Fruit fly (Drosophila melanogaster) whole organism, embryonic: ENCODE measurements around the gene loqs.

Experiments
- Ada2b ChIP-seq: fragments of 200-800 bp; sonication (Bioruptor generic); IDR thresholded peaks from 2 replicates; pipeline ENCODE4 v1.3.6; 2022; ENCODE audit warnings: missing biosample characterization, missing genetic modification characterization
- Aef1 ChIP-seq: fragments of 200-800 bp; sonication (Bioruptor generic); IDR thresholded peaks from 3 replicates; pipeline ENCODE4 v1.3.6; 2022; ENCODE audit warnings: missing biosample characterization, missing genetic modification characterization
- Awh ChIP-seq: fragments of 200-800 bp; sonication (Bioruptor generic); IDR thresholded peaks from 2 replicates; pipeline ENCODE4, ENCODE4 v1.3.6; 2022; ENCODE audit warnings: missing biosample characterization, missing genetic modification characterization
- CG10267 ChIP-seq: fragments of 200-800 bp; sonication (Bioruptor generic); optimal IDR thresholded peaks from 2 replicates; lab custom pipeline; 2018; ENCODE audit warnings: missing biosample characterization, mild to moderate bottlenecking, missing genetic modification characterization, moderate library complexity
- CG10321 ChIP-seq: fragments of 200-800 bp; sonication (Bioruptor generic); IDR thresholded peaks from 2 replicates; pipeline ENCODE4 v1.3.6; 2022; ENCODE audit warnings: missing biosample characterization, missing genetic modification characterization
- CG10654 ChIP-seq: fragments of 200-800 bp; sonication (Bioruptor generic); optimal IDR thresholded peaks from 2 replicates; lab custom pipeline; 2016; ENCODE audit warnings: missing biosample characterization, missing genetic modification characterization
- CG11093 ChIP-seq: fragments of 200-800 bp; sonication (Bioruptor generic); IDR thresholded peaks from 3 replicates; pipeline ENCODE4 v1.3.6; 2022; ENCODE audit warnings: missing biosample characterization, missing genetic modification characterization
- CG11398 ChIP-seq: fragments of 200-800 bp; sonication (Bioruptor generic); optimal IDR thresholded peaks from 2 replicates; lab custom pipeline; 2016; ENCODE audit warnings: missing biosample characterization, missing genetic modification characterization
- CG12104 ChIP-seq: fragments of 200-800 bp; sonication (Bioruptor generic); optimal IDR thresholded peaks from 3 replicates; lab custom pipeline; 2016; ENCODE audit warnings: missing biosample characterization, missing genetic modification characterization
- CG14014 ChIP-seq: fragments of 200-800 bp; sonication (Bioruptor generic); IDR thresholded peaks from 2 replicates; pipeline ENCODE4 v1.3.6; 2022; ENCODE audit warnings: missing biosample characterization, missing genetic modification characterization
- CG14667 ChIP-seq: fragments of 200-800 bp; sonication (Bioruptor generic); IDR thresholded peaks from 2 replicates; pipeline ENCODE4 v1.3.6; 2022; ENCODE audit warnings: missing biosample characterization, missing genetic modification characterization
- CG1647 ChIP-seq: fragments of 200-800 bp; sonication (Bioruptor generic); optimal IDR thresholded peaks from 3 replicates; lab custom pipeline; 2016; ENCODE audit warnings: missing biosample characterization, missing genetic modification characterization
- CG16863 ChIP-seq: fragments of 200-800 bp; sonication (Bioruptor generic); optimal IDR thresholded peaks from 3 replicates; lab custom pipeline; 2016; ENCODE audit warnings: missing biosample characterization, missing genetic modification characterization
- CG18011 ChIP-seq: fragments of 200-800 bp; sonication (Bioruptor generic); optimal IDR thresholded peaks from 2 replicates; lab custom pipeline; 2017; ENCODE audit warnings: missing biosample characterization, missing genetic modification characterization, mild to moderate bottlenecking, moderate library complexity, missing genotype
- CG2199 ChIP-seq: fragments of 200-800 bp; sonication (Bioruptor generic); IDR thresholded peaks from 3 replicates; pipeline ENCODE4 v1.3.6; 2022; ENCODE audit warnings: missing biosample characterization, missing genetic modification characterization
- CG31441 ChIP-seq: fragments of 200-800 bp; sonication (Bioruptor generic); IDR thresholded peaks from 2 replicates; pipeline ENCODE4 v1.3.6; 2022; ENCODE audit warnings: missing biosample characterization, missing genetic modification characterization
- CG34376 ChIP-seq: fragments of 200-800 bp; sonication (Bioruptor generic); optimal IDR thresholded peaks from 2 replicates; lab custom pipeline; 2018; ENCODE audit warnings: missing biosample characterization, mild to moderate bottlenecking, missing genetic modification characterization
- CG4404 ChIP-seq: fragments of 200-800 bp; sonication (Bioruptor generic); IDR thresholded peaks from 2 replicates; pipeline ENCODE4 v1.3.6; 2022; ENCODE audit warnings: missing biosample characterization, missing genetic modification characterization
- CG4820 ChIP-seq: fragments of 200-800 bp; sonication (Bioruptor generic); optimal IDR thresholded peaks from 3 replicates; lab custom pipeline; 2016; ENCODE audit warnings: missing biosample characterization, missing genetic modification characterization
- CG6254 ChIP-seq: fragments of 200-800 bp; sonication (Bioruptor generic); optimal IDR thresholded peaks from 3 replicates; lab custom pipeline; 2017; ENCODE audit warnings: mild to moderate bottlenecking, missing biosample characterization, missing genetic modification reagents, missing genetic modification characterization
- CG6765 ChIP-seq: fragments of 200-800 bp; sonication (Bioruptor generic); optimal IDR thresholded peaks from 3 replicates; lab custom pipeline; 2017; ENCODE audit warnings: missing biosample characterization, mild to moderate bottlenecking, missing genetic modification characterization
- CG7357 ChIP-seq: fragments of 200-800 bp; sonication (Bioruptor generic); IDR thresholded peaks from 3 replicates; pipeline ENCODE4 v1.3.6; 2022; ENCODE audit warnings: missing biosample characterization, missing genetic modification characterization
- CG7556 ChIP-seq: fragments of 200-800 bp; sonication (Bioruptor generic); optimal IDR thresholded peaks from 2 replicates; lab custom pipeline; 2017; ENCODE audit warnings: missing biosample characterization, mild to moderate bottlenecking, missing genetic modification characterization
- CG8290 ChIP-seq, 3 experiments: fragments of 200-800 bp; sonication (Bioruptor generic); optimal IDR thresholded peaks; 2 replicates each; lab custom pipeline; 2016 to 2019; ENCODE audit warnings: missing biosample characterization in 3 of 3, missing genetic modification characterization in 3 of 3, mild to moderate bottlenecking in 2 of 3, moderate library complexity in 1 of 3
- CG8924 ChIP-seq: fragments of 200-800 bp; optimal IDR thresholded peaks from 3 replicates; lab custom pipeline; 2019; ENCODE audit warnings: missing biosample characterization, mild to moderate bottlenecking, missing genetic modification characterization, moderate library complexity
- Camta ChIP-seq: fragments of 200-800 bp; sonication (Bioruptor generic); optimal IDR thresholded peaks from 2 replicates; lab custom pipeline; 2016; ENCODE audit warnings: missing biosample characterization, missing genetic modification characterization
- D ChIP-seq, 2 experiments: fragments of 200-800 bp in 1 of 2; fragments of >200 bp in 1 of 2; sonication (Bioruptor generic) in 1 of 2; optimal IDR thresholded peaks; 2 replicates in 1 of 2; 3 replicates in 1 of 2; lab custom pipeline; 2017; ENCODE audit warnings: mild to moderate bottlenecking in 1 of 2, missing biosample characterization in 1 of 2, missing genetic modification characterization in 1 of 2, missing genetic modification reagents in 1 of 2
- Dad ChIP-seq: fragments of 200-800 bp; sonication (Bioruptor generic); optimal IDR thresholded peaks from 3 replicates; lab custom pipeline; 2016; ENCODE audit warnings: missing biosample characterization, missing genetic modification characterization
- Elba2 ChIP-seq: fragments of 200-800 bp; sonication (Bioruptor generic); optimal IDR thresholded peaks from 3 replicates; lab custom pipeline; 2016; ENCODE audit warnings: missing biosample characterization, missing genetic modification characterization
- Hr39 ChIP-seq: fragments of >200 bp; optimal IDR thresholded peaks from 2 replicates; lab custom pipeline; 2017
- Mad ChIP-seq: fragments of 200-800 bp; sonication (Bioruptor generic); optimal IDR thresholded peaks from 2 replicates; lab custom pipeline; 2016; ENCODE audit warnings: missing biosample characterization, missing genetic modification characterization
- Sry-δ ChIP-seq: fragments of 200-800 bp; sonication (Bioruptor generic); optimal IDR thresholded peaks from 2 replicates; lab custom pipeline; 2016; ENCODE audit warnings: missing biosample characterization, missing genetic modification characterization
- Usf ChIP-seq: fragments of 200-800 bp; sonication (Bioruptor generic); optimal IDR thresholded peaks from 2 replicates; lab custom pipeline; 2017; ENCODE audit warnings: missing genotype, missing biosample characterization, missing genetic modification characterization
- ac ChIP-seq: fragments of 200-800 bp; sonication (Bioruptor generic); optimal IDR thresholded peaks from 3 replicates; lab custom pipeline; 2017; ENCODE audit warnings: missing biosample characterization, mild to moderate bottlenecking, missing genetic modification characterization
- br ChIP-seq: fragments of >200 bp; optimal IDR thresholded peaks from 2 replicates; lab custom pipeline; 2017
- chm ChIP-seq: fragments of 200-800 bp; sonication (Bioruptor generic); IDR thresholded peaks from 2 replicates; pipeline ENCODE4 v1.3.6; 2022; ENCODE audit warnings: missing biosample characterization, missing genetic modification characterization
- dpn ChIP-seq, 2 experiments: fragments of 200-800 bp; sonication (Bioruptor generic); optimal IDR thresholded peaks; 3 replicates each; lab custom pipeline; 2016; ENCODE audit warnings: missing biosample characterization in 2 of 2, missing genetic modification characterization in 2 of 2
- ham ChIP-seq: fragments of 200-800 bp; sonication (Bioruptor generic); IDR thresholded peaks from 2 replicates; pipeline ENCODE4 v1.3.6; 2022; ENCODE audit warnings: missing biosample characterization, missing genetic modification characterization
- hth ChIP-seq: fragments of >200 bp; optimal IDR thresholded peaks from 2 replicates; lab custom pipeline; 2017; ENCODE audit warnings: inconsistent platforms
- jing ChIP-seq: fragments of 200-800 bp; sonication (Bioruptor generic); optimal IDR thresholded peaks from 2 replicates; lab custom pipeline; 2018; ENCODE audit warnings: missing biosample characterization, mild to moderate bottlenecking, missing genetic modification characterization
- lilli ChIP-seq: fragments of 200-800 bp; sonication (Bioruptor generic); optimal IDR thresholded peaks from 3 replicates; lab custom pipeline; 2016; ENCODE audit warnings: missing biosample characterization, missing genetic modification characterization
- mam ChIP-seq: fragments of 200-800 bp; sonication (Bioruptor generic); optimal IDR thresholded peaks from 3 replicates; lab custom pipeline; 2016; ENCODE audit warnings: missing biosample characterization, missing genetic modification characterization
- org-1 ChIP-seq: fragments of 200-800 bp; sonication (Bioruptor generic); optimal IDR thresholded peaks from 2 replicates; lab custom pipeline; 2017; ENCODE audit warnings: missing biosample characterization, missing genetic modification characterization
- otp ChIP-seq: fragments of 200-800 bp; sonication (Bioruptor generic); IDR thresholded peaks from 3 replicates; pipeline ENCODE4, ENCODE4 v1.3.6; 2022; ENCODE audit warnings: missing biosample characterization, missing genetic modification characterization
- p53 ChIP-seq: fragments of 200-800 bp; sonication (Bioruptor generic); optimal IDR thresholded peaks from 2 replicates; lab custom pipeline; 2016; ENCODE audit warnings: missing biosample characterization, missing genetic modification characterization
- pnt ChIP-seq: fragments of 200-800 bp; sonication (Bioruptor generic); optimal IDR thresholded peaks from 3 replicates; lab custom pipeline; 2016; ENCODE audit warnings: missing biosample characterization, missing genetic modification characterization
- schlank ChIP-seq: fragments of 200-800 bp; sonication (Bioruptor generic); optimal IDR thresholded peaks from 2 replicates; lab custom pipeline; 2018; ENCODE audit warnings: missing biosample characterization, mild to moderate bottlenecking, missing genetic modification characterization
- shn ChIP-seq: fragments of 200-800 bp; sonication (Bioruptor generic); optimal IDR thresholded peaks from 3 replicates; lab custom pipeline; 2016; ENCODE audit warnings: missing biosample characterization, missing genetic modification characterization
- slbo ChIP-seq: fragments of 200-800 bp; sonication (Bioruptor generic); IDR thresholded peaks from 2 replicates; pipeline ENCODE4 v1.3.6; 2022; ENCODE audit warnings: missing biosample characterization, missing genetic modification characterization
- tup ChIP-seq: fragments of 200-800 bp; sonication (Bioruptor generic); optimal IDR thresholded peaks from 2 replicates; lab custom pipeline; 2016; ENCODE audit warnings: missing biosample characterization, mild to moderate bottlenecking, missing genetic modification characterization, moderate library complexity
- usp ChIP-seq: fragments of >200 bp; optimal IDR thresholded peaks from 2 replicates; lab custom pipeline; 2017; ENCODE audit warnings: missing biosample characterization, missing genetic modification characterization
- vfl ChIP-seq: fragments of 200-800 bp; sonication (Bioruptor generic); optimal IDR thresholded peaks from 2 replicates; lab custom pipeline; 2016; ENCODE audit warnings: missing biosample characterization, missing genetic modification characterization

Gene loqs

DNA sequence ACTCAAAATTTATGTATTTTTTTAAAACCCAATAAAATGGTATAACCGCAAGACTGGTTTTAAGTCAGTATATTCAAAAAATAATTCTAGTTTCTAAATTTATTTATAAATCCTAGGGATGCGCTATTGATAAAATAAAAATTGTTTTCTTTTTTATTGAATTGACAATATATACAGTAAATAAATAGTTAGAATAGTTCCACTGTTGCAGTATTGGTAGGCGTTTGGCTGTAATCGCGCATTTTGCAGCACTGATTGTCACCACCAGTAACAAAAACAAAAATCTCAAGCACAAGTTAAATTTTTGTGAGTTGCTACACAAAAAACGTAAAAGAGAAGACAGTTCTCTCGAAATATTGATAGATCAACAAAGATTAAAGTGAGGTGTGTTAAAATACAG, 13.5 kb upstream of the loqs start, which contains the start of gene CG31855 (continued):
- TF ChIP-seq Camta (GFP tag; lab: Kevin White, UChicago) (peak; percentile 71), CG10321 (GFP tag; lab: Robert Waterston, UW) (0 out of 2 replicates have a peak, but pooled peaks have one; percentile 21), CG12104 (GFP tag; lab: Kevin White, UChicago) (peak; percentile 67), CG11093 (peak; percentile 65; the same call in 1 of the 3 replicates), CG6765 (peak; percentile 84), schlank (peak; percentile 61), CG1647 (peak; percentile 81), CG10267 (peak; percentile 96), otp (GFP tag; lab: Robert Waterston, UW) (peak; percentile 53; the same call in 1 of the 3 replicates), CG14667 (peak; percentile 64), br (lab: Kevin White, UChicago) (no peak), CG7357 (GFP tag; lab: Robert Waterston, UW) (peak; percentile 14; the same call in 1 of the 3 replicates), shn (GFP tag; lab: Kevin White, UChicago) (peak; percentile 50), Dad (peak; percentile 68), p53 (no peak), jing (GFP tag; lab: Kevin White, UChicago) (no peak), CG2199 (no peak), vfl (GFP tag; lab: Kevin White, UChicago) (peak; percentile 80), CG11398 (GFP tag; lab: Kevin White, UChicago) (no peak), pnt (GFP tag; lab: Kevin White, UChicago) (peak; percentile 47), Awh (peak; percentile 46; the same call in 1 of the 2 replicates), chm (GFP tag; lab: Robert Waterston, UW) (peak; percentile 83), Sry-δ (GFP tag; lab: Kevin White, UChicago) (peak; percentile 35), lilli (peak; percentile 93), org-1 (GFP tag; lab: Kevin White, UChicago) (peak; percentile 43), CG34376 (peak; percentile 90), CG8290 (GFP tag; optimal IDR thresholded peaks at IDR 0.05; lab: Kevin White, UChicago) (peak; percentile 72), CG8290 (tag; optimal IDR thresholded peaks at IDR 0.05; lab: Kevin White, UChicago) (no peak), CG16863 (peak; percentile 63), Aef1 (GFP tag; lab: Robert Waterston, UW) (peak; percentile 89), CG4820 (GFP tag; lab: Kevin White, UChicago) (peak; percentile 59), CG4404 (GFP tag; lab: Robert Waterston, UW) (peak; percentile 56), Ada2b (GFP tag; lab: Robert Waterston, UW) (peak; percentile 74), CG10654 (GFP tag; lab: Kevin White, UChicago) (peak; percentile 76), slbo (peak; percentile 95), Mad (GFP tag; lab: Kevin White, UChicago) (peak; percentile 76), tup (GFP tag; lab: Kevin White, UChicago) (peak; percentile 67), Elba2 (GFP tag; lab: Kevin White, UChicago) (no peak), CG7556 (GFP tag; lab: Kevin White, UChicago) (peak; percentile 79), usp (GFP tag; lab: Kevin White, UChicago) (no peak), D (optimal IDR thresholded peaks at IDR 0.05; lab: Kevin White, UChicago) (no peak), D (GFP tag; optimal IDR thresholded peaks at IDR 0.05; lab: Kevin White, UChicago) (peak; percentile 56), ham (peak; percentile 37; the same call in 1 of the 2 replicates), CG31441 (GFP tag; lab: Robert Waterston, UW) (peak; percentile 78), mam (GFP tag; lab: Kevin White, UChicago) (peak; percentile 83), ac (GFP tag; lab: Kevin White, UChicago) (no peak), CG14014 (GFP tag; lab: Robert Waterston, UW) (peak; percentile 86), CG18011 (GFP tag; lab: Kevin White, UChicago) (peak; percentile 77), Hr39 (lab: Kevin White, UChicago) (no peak), Usf (GFP tag; lab: Kevin White, UChicago) (peak; percentile 9), CG6254 (peak; percentile 17), hth (lab: Kevin White, UChicago) (no peak), CG8924 (peak; percentile 82), dpn (GFP tag; optimal IDR thresholded peaks at IDR 0.05; lab: Kevin White, UChicago) (peak; percentile 80 to 90)
